Worm (Caenorhabditis elegans): ENCODE results near the gene cpg-18.

DNA sequence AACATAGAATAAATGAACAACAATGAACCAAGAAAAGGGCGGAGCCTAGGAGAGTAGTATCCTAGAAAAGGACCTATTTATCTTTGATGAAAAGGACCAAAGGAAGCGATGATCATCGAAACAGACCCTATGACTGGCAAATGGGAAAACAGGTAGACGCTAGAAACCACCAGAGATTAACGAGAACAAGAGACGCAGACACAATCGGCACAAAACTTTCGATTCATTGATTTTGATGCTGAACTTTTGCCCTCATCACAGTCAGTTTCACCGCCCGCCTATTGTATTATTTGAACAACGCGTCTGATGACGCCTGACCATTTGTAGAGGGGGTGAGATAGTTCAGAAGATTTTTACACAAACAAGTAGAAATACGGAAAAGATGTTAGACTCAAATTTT is 30.8 kb downstream of the cpg-18 start:
- no peak for TF ChIP-seq nhr-42 (GFP tag; IDR thresholded peaks at IDR 0.05)
- no peak for TF ChIP-seq lin-13 (GFP tag; optimal IDR thresholded peaks at IDR 0.05)
- no peak for TF ChIP-seq spr-3 (GFP tag; optimal IDR thresholded peaks at IDR 0.05)
- TF ChIP-seq unc-62 (GFP tag; optimal IDR thresholded peaks at IDR 0.05 in 1 of 2) = no peak
- no peak for TF ChIP-seq unc-62 (tag; optimal IDR thresholded peaks at IDR 0.05)
- TF ChIP-seq attf-4 (tag; optimal IDR thresholded peaks at IDR 0.05) = no peak
- no peak for TF ChIP-seq D1046.2 (GFP tag; IDR thresholded peaks at IDR 0.05)
- no peak for TF ChIP-seq ces-1 (GFP tag; optimal IDR thresholded peaks at IDR 0.05)
- TF ChIP-seq php-3 (GFP tag; IDR thresholded peaks at IDR 0.05) = no peak
- TF ChIP-seq skn-1 (tag; optimal IDR thresholded peaks at IDR 0.05) = no peak
- TF ChIP-seq mxl-2 (GFP tag; conservative IDR thresholded peaks at IDR 0.05) = no peak
- no peak for TF ChIP-seq ceh-82 (tag; optimal IDR thresholded peaks at IDR 0.05)
- no peak for TF ChIP-seq mdt-29 (GFP tag; IDR thresholded peaks at IDR 0.05)
- TF ChIP-seq daf-19 (GFP tag; conservative IDR thresholded peaks at IDR 0.05) = no peak
- TF ChIP-seq madf-5 (GFP tag; IDR thresholded peaks at IDR 0.05) = no peak
